Fruit fly (Drosophila melanogaster): ENCODE data around the gene MtnA.

The MtnA gene

dm6 chr3R:9743995-9744394 lies 40.2 kb downstream of the MtnA start:
- TF ChIP-seq Ets65A (GFP tag) (peak; percentile 55), tgo (GFP tag; IDR thresholded peaks at IDR 0.05) (no peak), CG34422 (GFP tag; IDR thresholded peaks at IDR 0.05) (0 out of 3 replicates have a peak, but pooled peaks have one; percentile 33), pfk (GFP tag; optimal IDR thresholded peaks at IDR 0.05) (no peak)

DNA sequence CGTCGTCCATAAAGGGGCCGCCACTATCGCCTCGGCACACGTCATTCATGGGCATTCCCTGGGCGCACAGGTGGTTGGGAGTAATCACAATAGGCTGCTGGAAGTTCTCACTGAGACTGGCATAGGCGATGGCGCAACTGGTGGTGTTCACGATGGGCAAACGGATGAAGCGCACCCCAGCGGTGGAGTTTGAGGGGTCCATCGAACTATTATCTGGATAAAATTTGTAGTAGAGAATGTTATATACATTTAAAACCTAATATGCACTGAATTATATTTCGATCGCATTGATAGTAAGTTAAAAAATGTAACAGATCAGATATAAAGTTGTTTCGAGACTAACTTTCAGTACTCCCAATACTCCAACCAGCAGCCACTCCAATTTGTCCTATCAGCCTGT lies 41.0 kb downstream of the MtnA start, which contains the start of gene CG31415:
CG31415 (plus strand) TSS at position 301 of the 400 bp plus-strand sequence.
- TF ChIP-seq Med (GFP tag) (peak; percentile 22), CG31388 (GFP tag; optimal IDR thresholded peaks at IDR 0.05) (no peak), sens (GFP tag) (peak; percentile 62), CG11695 (GFP tag; IDR thresholded peaks at IDR 0.05) (no peak), schlank (tag; optimal IDR thresholded peaks at IDR 0.05) (no peak)

DNA sequence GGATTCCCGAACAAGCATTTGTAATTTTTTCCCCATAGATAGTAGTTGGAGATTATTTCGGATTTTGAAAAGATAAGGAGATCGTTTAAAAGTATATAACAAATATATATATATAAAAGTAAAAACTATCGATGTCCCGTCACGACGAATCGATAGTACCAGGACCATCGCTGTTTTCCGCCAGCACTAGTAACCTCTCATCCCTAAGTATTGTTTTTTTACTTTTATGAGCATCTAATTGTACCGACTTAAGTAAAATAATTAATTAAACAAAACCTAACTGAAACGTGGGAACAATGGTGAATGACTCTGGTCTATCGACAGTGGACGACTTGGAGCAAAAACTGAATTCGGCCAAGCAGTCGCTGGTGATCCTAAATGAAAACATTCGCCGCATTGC lies 43.5 kb downstream of the MtnA start, which contains the start of gene Pnn:
Pnn (plus strand) TSS at position 187 of the 400 bp plus-strand sequence.
- TF ChIP-seq PHDP (tag; optimal IDR thresholded peaks at IDR 0.05) (no peak), nmo (GFP tag; optimal IDR thresholded peaks at IDR 0.05) (peak; percentile 47), Vsx1 (GFP tag; optimal IDR thresholded peaks at IDR 0.05) (no peak), stwl (tag; optimal IDR thresholded peaks at IDR 0.05) (peak; percentile 32), YL-1 (GFP tag; optimal IDR thresholded peaks at IDR 0.05) (peak; percentile 21), NFAT (GFP tag; IDR thresholded peaks at IDR 0.05) (peak; percentile 30; the same call in 1 of the 2 replicates), CG10565 (GFP tag; optimal IDR thresholded peaks at IDR 0.05) (no peak), D (optimal IDR thresholded peaks at IDR 0.05) (no peak), D (GFP tag; optimal IDR thresholded peaks at IDR 0.05) (peak; percentile 16), CG17829 (tag; optimal IDR thresholded peaks at IDR 0.05) (peak; percentile 24), Med (GFP tag) (peak; percentile 56), CG4360 (GFP tag; IDR thresholded peaks at IDR 0.05) (no peak), Scr (GFP tag; IDR thresholded peaks at IDR 0.05; ENCODE audit: partially characterized antibody) (peak; percentile 93), Bgb (GFP tag; IDR thresholded peaks at IDR 0.05; ENCODE audit: partially characterized antibody) (peak; percentile 92), Sry-β (GFP tag; optimal IDR thresholded peaks at IDR 0.05) (peak; percentile 48), Chrac-16 (GFP tag; optimal IDR thresholded peaks at IDR 0.05) (no peak), CG2129 (GFP tag; IDR thresholded peaks at IDR 0.05; ENCODE audit: partially characterized antibody) (peak; percentile 81), CG4707 (GFP tag; optimal IDR thresholded peaks at IDR 0.05) (no peak), ranshi (GFP tag; IDR thresholded peaks at IDR 0.05) (no peak), MBD-R2 (GFP tag; IDR thresholded peaks at IDR 0.05) (peak; percentile 91), HmgD (GFP tag; optimal IDR thresholded peaks at IDR 0.05) (no peak), hbn (GFP tag; IDR thresholded peaks at IDR 0.05; ENCODE audit: partially characterized antibody) (peak; percentile 87), CG12659 (GFP tag; optimal IDR thresholded peaks at IDR 0.05) (peak; percentile 30), Adf1 (GFP tag; IDR thresholded peaks at IDR 0.05) (no peak), CG17186 (GFP tag; optimal IDR thresholded peaks at IDR 0.05) (no peak), CG18262 (tag; optimal IDR thresholded peaks at IDR 0.05) (peak; percentile 17), vnd (GFP tag; IDR thresholded peaks at IDR 0.05; ENCODE audit: partially characterized antibody) (peak; percentile 90), CG2120 (GFP tag; optimal IDR thresholded peaks at IDR 0.05) (peak; percentile 16), CG6791 (GFP tag; IDR thresholded peaks at IDR 0.05; ENCODE audit: partially characterized antibody) (peak; percentile 88), nerfin-2 (GFP tag; IDR thresholded peaks at IDR 0.05; ENCODE audit: partially characterized antibody) (peak; percentile 69), zen2 (GFP tag; IDR thresholded peaks at IDR 0.05; ENCODE audit: partially characterized antibody) (peak; percentile 85), Opbp (GFP tag; IDR thresholded peaks at IDR 0.05; ENCODE audit: partially characterized antibody) (peak; percentile 94), CG10321 (GFP tag; IDR thresholded peaks at IDR 0.05) (no peak), CG13894 (tag; optimal IDR thresholded peaks at IDR 0.05) (peak; percentile 77), bbx (GFP tag; IDR thresholded peaks at IDR 0.05; ENCODE audit: partially characterized antibody) (peak; percentile 88), trem (tag; optimal IDR thresholded peaks at IDR 0.05) (peak; percentile 67), CG9437 (GFP tag; optimal IDR thresholded peaks at IDR 0.05) (peak; percentile 22), abd-A (tag; optimal IDR thresholded peaks at IDR 0.05) (peak; percentile 64), CG30020 (tag; optimal IDR thresholded peaks at IDR 0.05) (peak; percentile 63)
